Worm (Caenorhabditis elegans) whole organism, young adult: ENCODE results near the gene C18E9.8.

Source experiments
- F37B4.10 ChIP-seq: fragments of 200-800 bp; sonication (Bioruptor generic); IDR thresholded peaks from 2 replicates; pipeline ENCODE4 v1.3.6; 2022; ENCODE audit warnings: missing genetic modification characterization, missing compliant biosample characterization
- F39B2.1 ChIP-seq: fragments of 200-800 bp; sonication (Bioruptor generic); IDR thresholded peaks from 2 replicates; pipeline ENCODE4 v1.3.6; 2022; ENCODE audit warnings: missing genetic modification reagents, missing genetic modification characterization, missing compliant biosample characterization
- F55B11.4 ChIP-seq: sonication (generic microtip); optimal IDR thresholded peaks from 2 replicates; lab custom pipeline; 2016; ENCODE audit warnings: missing compliant biosample characterization, missing genetic modification characterization, borderline replicate concordance; ENCODE audit not compliant: insufficient read depth
- T07F8.4 ChIP-seq: sonication (generic microtip); optimal IDR thresholded peaks from 2 replicates; lab custom pipeline; 2016; ENCODE audit warnings: mild to moderate bottlenecking, missing genetic modification characterization, moderate library complexity, missing compliant biosample characterization
- Y79H2A.3 ChIP-seq: fragments of 200-800 bp; sonication (Bioruptor generic); conservative IDR thresholded peaks from 2 replicates; pipeline ENCODE4 v1.3.6; 2022; ENCODE audit warnings: missing genetic modification reagents, missing genetic modification characterization, missing compliant biosample characterization
- ceh-91 ChIP-seq: fragments of 200-800 bp; sonication (Bioruptor generic); IDR thresholded peaks from 2 replicates; pipeline ENCODE4 v1.3.6; 2022; ENCODE audit warnings: missing genetic modification reagents, missing genetic modification characterization, missing compliant biosample characterization
- efl-1 ChIP-seq: fragments of 150-350 bp; optimal IDR thresholded peaks from 2 replicates; lab custom pipeline; 2014; ENCODE audit warnings: missing biosample characterization, missing genetic modification reagents, missing genetic modification characterization
- nhr-80 ChIP-seq: sonication (generic microtip); optimal IDR thresholded peaks from 2 replicates; lab custom pipeline; 2016; ENCODE audit warnings: missing genetic modification characterization, missing compliant biosample characterization
- sea-2 ChIP-seq: fragments of 200-800 bp; sonication (Bioruptor generic); IDR thresholded peaks from 2 replicates; pipeline ENCODE4 v1.3.6; 2022; ENCODE audit warnings: missing genetic modification characterization, missing compliant biosample characterization
- snpc-4 ChIP-seq, 5 experiments: fragments of 150-350 bp in 1 of 5; sonication (generic microtip) in 4 of 5; optimal IDR thresholded peaks; 2 replicates each; lab custom pipeline; 2014 to 2018; ENCODE audit warnings: missing genetic modification characterization in 5 of 5, missing biosample characterization in 3 of 5, antibody characterized with exemption in 2 of 5, mild to moderate bottlenecking in 2 of 5, missing compliant biosample characterization in 2 of 5, missing genotype in 2 of 5, moderate library complexity in 2 of 5, missing genetic modification reagents in 1 of 5
- tbx-9 ChIP-seq: sonication (generic microtip); optimal IDR thresholded peaks from 2 replicates; lab custom pipeline; 2016; ENCODE audit warnings: borderline replicate concordance, missing genetic modification characterization, inconsistent platforms, missing compliant biosample characterization

ce11 chrII:8960414-8960813 lies 27.4 kb downstream of the C18E9.8 start, which contains the start of gene cal-2:
- TF ChIP-seq snpc-4 (GFP tag; optimal IDR thresholded peaks at IDR 0.05; lab: Kevin White, UChicago) (no peak), snpc-4 (tag; optimal IDR thresholded peaks at IDR 0.05; lab: Kevin White, UChicago) (no peak), tbx-9 (tag; lab: Kevin White, UChicago) (no peak), nhr-80 (tag; lab: Kevin White, UChicago) (no peak), ceh-91 (GFP tag; lab: Robert Waterston, UW) (no peak), Y79H2A.3 (GFP tag; lab: Robert Waterston, UW) (no peak), F55B11.4 (tag; lab: Kevin White, UChicago) (no peak), F37B4.10 (GFP tag; lab: Robert Waterston, UW) (no peak), T07F8.4 (tag; lab: Kevin White, UChicago) (no peak), F39B2.1 (no peak), sea-2 (GFP tag; lab: Robert Waterston, UW) (no peak), efl-1 (no peak)
